Worm (Caenorhabditis elegans): ENCODE measurements around the gene wdfy-3.
A peak's percentile ranks its signal among the peaks of the same experiment; 100 is the strongest.

wdfy-3 gene

ce11 chrIV:12630922-12631321, 22.3 kb upstream of the wdfy-3 start, which contains the start of gene ark-1:
Gene ark-1, minus strand, starts transcription at chrIV:12631022.
- TF ChIP-seq fkh-8 (tag; optimal IDR thresholded peaks at IDR 0.05) (no peak), C16A3.4 (tag; optimal IDR thresholded peaks at IDR 0.05) (no peak), nhr-77 (tag; optimal IDR thresholded peaks at IDR 0.05) (no peak), zag-1 (tag; optimal IDR thresholded peaks at IDR 0.05) (no peak), elt-3 (tag; optimal IDR thresholded peaks at IDR 0.05) (no peak), elt-2 (tag; optimal IDR thresholded peaks at IDR 0.05) (no peak), nhr-71 (tag; optimal IDR thresholded peaks at IDR 0.05) (no peak), nhr-85 (tag) (no peak), efl-1 (optimal IDR thresholded peaks at IDR 0.05) (no peak), efl-1 (GFP tag; optimal IDR thresholded peaks at IDR 0.05 in 1 of 2) (no peak), blmp-1 (tag; optimal IDR thresholded peaks at IDR 0.05) (no peak), ces-1 (GFP tag; optimal IDR thresholded peaks at IDR 0.05) (no peak), nhr-47 (tag; optimal IDR thresholded peaks at IDR 0.05) (no peak), tbx-2 (tag; optimal IDR thresholded peaks at IDR 0.05) (no peak), lin-13 (GFP tag; optimal IDR thresholded peaks at IDR 0.05) (no peak), dpl-1 (GFP tag; optimal IDR thresholded peaks at IDR 0.05) (no peak), ztf-4 (tag; optimal IDR thresholded peaks at IDR 0.05) (no peak), alr-1 (tag; optimal IDR thresholded peaks at IDR 0.05; ENCODE audit: borderline replicate concordance) (no peak), unc-98 (GFP tag; IDR thresholded peaks at IDR 0.05) (no peak)

ce11 chrIV:12632430-12632829, 20.8 kb upstream of the wdfy-3 start:
- TF ChIP-seq nhr-85 (tag), result peak; percentile 37
- no peak for TF ChIP-seq nhr-11 (tag; optimal IDR thresholded peaks at IDR 0.05)
- peak; percentile 23 for TF ChIP-seq mep-1 (tag; optimal IDR thresholded peaks at IDR 0.05)
- TF ChIP-seq dsc-1 (tag; optimal IDR thresholded peaks at IDR 0.05), result peak; percentile 21
- TF ChIP-seq C16A3.4 (tag; optimal IDR thresholded peaks at IDR 0.05), result no peak

DNA sequence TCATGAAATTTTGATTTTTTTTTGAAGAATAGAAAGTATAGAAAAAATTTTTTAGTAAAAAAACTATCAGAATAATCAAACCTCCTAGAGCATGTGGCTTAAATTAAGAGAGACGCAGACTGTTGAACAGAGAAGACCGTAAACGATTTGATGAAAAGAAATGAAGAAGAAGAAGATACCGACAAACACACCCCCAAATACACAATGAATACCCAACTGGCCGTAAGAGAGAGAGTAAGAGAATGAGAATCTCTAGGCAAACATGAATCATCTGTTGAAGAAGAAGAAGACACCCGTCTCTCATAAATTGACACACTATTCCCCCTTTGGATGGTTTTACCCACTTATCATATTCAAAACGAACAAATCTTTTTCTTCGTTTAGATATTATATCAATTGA, 19.4 kb upstream of the wdfy-3 start:
- TF ChIP-seq lin-35 (GFP tag; optimal IDR thresholded peaks at IDR 0.05) (peak in 1 of 2 experiments; percentile 40), nhr-85 (tag) (peak; percentile 58), snpc-4 (tag; optimal IDR thresholded peaks at IDR 0.05) (no peak), snu-23 (GFP tag; optimal IDR thresholded peaks at IDR 0.05) (peak; percentile 52), blmp-1 (tag; optimal IDR thresholded peaks at IDR 0.05) (peak; percentile 77), tbx-2 (tag; optimal IDR thresholded peaks at IDR 0.05) (no peak), skn-1 (tag; optimal IDR thresholded peaks at IDR 0.05) (no peak), elt-3 (tag; optimal IDR thresholded peaks at IDR 0.05) (peak in 3 of 6 experiments; percentile 5 to 41 (median 18)), mep-1 (tag; optimal IDR thresholded peaks at IDR 0.05) (peak; percentile 58), dsc-1 (tag; optimal IDR thresholded peaks at IDR 0.05) (peak; percentile 59), F16B12.6 (tag; optimal IDR thresholded peaks at IDR 0.05) (no peak), lsy-2 (tag; optimal IDR thresholded peaks at IDR 0.05) (peak in 1 of 2 experiments; percentile 32), lin-14 (GFP tag; optimal IDR thresholded peaks at IDR 0.05) (peak; percentile 69), sox-4 (tag; optimal IDR thresholded peaks at IDR 0.05) (no peak), lin-15B (tag; optimal IDR thresholded peaks at IDR 0.05) (no peak), efl-1 (optimal IDR thresholded peaks at IDR 0.05) (no peak), efl-1 (GFP tag; optimal IDR thresholded peaks at IDR 0.05 in 1 of 2) (peak in 1 of 2 experiments; percentile 85), fos-1 (tag; optimal IDR thresholded peaks at IDR 0.05) (peak; percentile 10), nhr-77 (tag; optimal IDR thresholded peaks at IDR 0.05) (no peak)

- TF ChIP-seq swsn-7 (tag; optimal IDR thresholded peaks at IDR 0.05) (peak; percentile 29), nhr-20 (tag; optimal IDR thresholded peaks at IDR 0.05) (peak; percentile 40), nhr-71 (tag; optimal IDR thresholded peaks at IDR 0.05) (peak; percentile 77), tbx-2 (tag; optimal IDR thresholded peaks at IDR 0.05) (peak; percentile 27), nhr-12 (tag; optimal IDR thresholded peaks at IDR 0.05) (no peak), egl-27 (tag; optimal IDR thresholded peaks at IDR 0.05) (no peak), zip-4 (GFP tag; optimal IDR thresholded peaks at IDR 0.05) (no peak), snu-23 (GFP tag; optimal IDR thresholded peaks at IDR 0.05) (peak; percentile 54), lin-39 (tag; optimal IDR thresholded peaks at IDR 0.05) (peak; percentile 74), lsy-2 (tag; optimal IDR thresholded peaks at IDR 0.05) (peak; percentile 17 to 54), lir-3 (tag; optimal IDR thresholded peaks at IDR 0.05; ENCODE audit: poor library complexity) (peak; percentile 12), lin-14 (GFP tag; optimal IDR thresholded peaks at IDR 0.05) (peak; percentile 89), nhr-47 (tag; optimal IDR thresholded peaks at IDR 0.05) (peak; percentile 3), efl-1 (optimal IDR thresholded peaks at IDR 0.05) (peak; percentile 32 to 35), efl-1 (GFP tag; optimal IDR thresholded peaks at IDR 0.05 in 1 of 2) (no peak), lin-35 (GFP tag; optimal IDR thresholded peaks at IDR 0.05) (peak in 1 of 2 experiments; percentile 5), vab-15 (tag; optimal IDR thresholded peaks at IDR 0.05) (no peak), ceh-90 (tag; optimal IDR thresholded peaks at IDR 0.05) (no peak), unc-86 (tag; optimal IDR thresholded peaks at IDR 0.05) (no peak), unc-130 (tag; optimal IDR thresholded peaks at IDR 0.05) (peak; percentile 39), Y116A8C.19 (tag; optimal IDR thresholded peaks at IDR 0.05; ENCODE audit: borderline replicate concordance) (no peak), ets-5 (GFP tag; IDR thresholded peaks at IDR 0.05) (no peak), rnt-1 (tag; optimal IDR thresholded peaks at IDR 0.05) (peak; percentile 80), fkh-10 (GFP tag; optimal IDR thresholded peaks at IDR 0.05) (no peak)
These were observed 15.9 kb upstream of the wdfy-3 start for ce11 chrIV:12637340-12637739.

Measured in whole organism, L1 larva.